Worm (Caenorhabditis elegans): ENCODE data around the gene F39G3.4.

- TF ChIP-seq mdl-1 (tag; optimal IDR thresholded peaks at IDR 0.05): no peak
- no peak for TF ChIP-seq skn-1 (tag; optimal IDR thresholded peaks at IDR 0.05)
- no peak for TF ChIP-seq egl-27 (tag; optimal IDR thresholded peaks at IDR 0.05)
- TF ChIP-seq elt-1 (tag; optimal IDR thresholded peaks at IDR 0.05): no peak
- TF ChIP-seq nhr-28 (tag; optimal IDR thresholded peaks at IDR 0.05): no peak
- TF ChIP-seq pqm-1 (tag; optimal IDR thresholded peaks at IDR 0.05): peak; percentile 50
- no peak for TF ChIP-seq jun-1 (tag; optimal IDR thresholded peaks at IDR 0.05)
- TF ChIP-seq unc-62 (GFP tag; optimal IDR thresholded peaks at IDR 0.05): no peak
- TF ChIP-seq nhr-43 (tag; optimal IDR thresholded peaks at IDR 0.05; ENCODE audit: poor library complexity, severe bottlenecking): no peak
- no peak for TF ChIP-seq fos-1 (tag; optimal IDR thresholded peaks at IDR 0.05)
- TF ChIP-seq elt-3 (tag; optimal IDR thresholded peaks at IDR 0.05): no peak
- no peak for TF ChIP-seq lin-15B (tag; optimal IDR thresholded peaks at IDR 0.05)
- no peak for TF ChIP-seq lsy-12 (tag; optimal IDR thresholded peaks at IDR 0.05)
- TF ChIP-seq ama-1 (optimal IDR thresholded peaks at IDR 0.05): no peak
These were observed 4.6 kb upstream of the F39G3.4 start, which contains the start of gene prx-6 for ce11 chrV:4719965-4720364.
